Fruit fly (Drosophila melanogaster) whole organism: ENCODE results near the gene Hr83.

Source experiments
- CG8478 ChIP-seq: fragments of >200 bp; optimal IDR thresholded peaks from 2 replicates; lab custom pipeline; 2018; ENCODE audit warnings: inconsistent platforms
- Dll ChIP-seq: fragments of >200 bp; optimal IDR thresholded peaks from 2 replicates; lab custom pipeline; 2017
- EcR ChIP-seq, 2 experiments: fragments of >200 bp; optimal IDR thresholded peaks; 2 replicates each; lab custom pipeline; 2017; ENCODE audit warnings: missing biosample characterization in 2 of 2, missing genetic modification characterization in 2 of 2, missing genetic modification reagents in 2 of 2
- psq ChIP-seq: fragments of >200 bp; optimal IDR thresholded peaks from 2 replicates; lab custom pipeline; 2017
- usp ChIP-seq: fragments of >200 bp; optimal IDR thresholded peaks from 2 replicates; lab custom pipeline; 2017; ENCODE audit warnings: missing biosample characterization, missing genetic modification characterization, mixed read lengths

dm6 chr3R:6374307-6374574, 25.2 kb downstream of the Hr83 start, which contains the start of gene CG42564:
- TF ChIP-seq usp (GFP tag; lab: Kevin White, UChicago) (no peak), CG8478 (lab: Kevin White, UChicago) (no peak), psq (no peak), EcR (GFP tag; optimal IDR thresholded peaks at IDR 0.05; lab: Kevin White, UChicago) (no peak), Dll (lab: Kevin White, UChicago) (no peak)
